Worm (Caenorhabditis elegans): ENCODE results near the gene lec-2.

ce11 chrII:9965325-9965724 lies 50.7 kb downstream of the lec-2 start:
- TF ChIP-seq ZK546.5 (tag; optimal IDR thresholded peaks at IDR 0.05) = no peak
- TF ChIP-seq unc-62 (GFP tag; optimal IDR thresholded peaks at IDR 0.05) = no peak
- TF ChIP-seq alr-1 (tag; optimal IDR thresholded peaks at IDR 0.05) = no peak
- no peak for TF ChIP-seq fos-1 (tag; optimal IDR thresholded peaks at IDR 0.05)
- TF ChIP-seq ztf-11 (tag; optimal IDR thresholded peaks at IDR 0.05) = no peak
- TF ChIP-seq elt-3 (tag; optimal IDR thresholded peaks at IDR 0.05) = no peak
- TF ChIP-seq ama-1 (optimal IDR thresholded peaks at IDR 0.05) = no peak
- no peak for TF ChIP-seq ztf-4 (tag; optimal IDR thresholded peaks at IDR 0.05)
- TF ChIP-seq lsy-2 (tag; optimal IDR thresholded peaks at IDR 0.05) = no peak
- TF ChIP-seq nhr-25 (tag; optimal IDR thresholded peaks at IDR 0.05) = no peak

All from whole organism, L2 larva.